Fruit fly (Drosophila melanogaster) whole organism, embryonic: ENCODE results near the gene Fancd2.

ENCODE experiments used
- ATbp ChIP-seq: fragments of 200-800 bp; sonication (Bioruptor generic); optimal IDR thresholded peaks from 2 replicates; lab custom pipeline; 2017; ENCODE audit warnings: missing biosample characterization, mild to moderate bottlenecking, missing genetic modification characterization, missing genetic modification reagents
- Asciz ChIP-seq: fragments of 200-800 bp; sonication (Bioruptor generic); optimal IDR thresholded peaks from 2 replicates; lab custom pipeline; 2017; ENCODE audit warnings: missing biosample characterization, mild to moderate bottlenecking, missing genetic modification characterization, missing genetic modification reagents
- Bdp1 ChIP-seq: fragments of 200-800 bp; sonication (Bioruptor generic); optimal IDR thresholded peaks from 3 replicates; lab custom pipeline; 2016; ENCODE audit warnings: missing biosample characterization, missing genetic modification characterization
- BtbVII ChIP-seq: fragments of 200-800 bp; sonication (Bioruptor generic); optimal IDR thresholded peaks from 3 replicates; lab custom pipeline; 2017; ENCODE audit warnings: missing biosample characterization, mild to moderate bottlenecking, missing genetic modification characterization
- CG12071 ChIP-seq: fragments of 200-800 bp; sonication (Bioruptor generic); optimal IDR thresholded peaks from 3 replicates; lab custom pipeline; 2018; ENCODE audit warnings: missing biosample characterization, mild to moderate bottlenecking, missing genetic modification characterization
- CG13624 ChIP-seq: fragments of 200-800 bp; sonication (Bioruptor generic); optimal IDR thresholded peaks from 2 replicates; lab custom pipeline; 2016; ENCODE audit warnings: missing biosample characterization, missing genetic modification characterization
- CG14050 ChIP-seq: fragments of 200-800 bp; sonication (Bioruptor generic); IDR thresholded peaks from 3 replicates; pipeline ENCODE4 v1.3.6; 2022; ENCODE audit warnings: missing biosample characterization, missing genetic modification characterization
- CG1529 ChIP-seq: fragments of 200-800 bp; sonication (Bioruptor generic); optimal IDR thresholded peaks from 3 replicates; lab custom pipeline; 2018; ENCODE audit warnings: missing biosample characterization, missing genetic modification characterization
- CG17361 ChIP-seq: fragments of 200-800 bp; sonication (Bioruptor generic); IDR thresholded peaks from 3 replicates; pipeline ENCODE4 v1.3.6; 2022; ENCODE audit warnings: missing biosample characterization, missing genetic modification characterization
- CG1832 ChIP-seq: fragments of 200-800 bp; sonication (Bioruptor generic); optimal IDR thresholded peaks from 2 replicates; lab custom pipeline; 2017; ENCODE audit warnings: missing biosample characterization, mild to moderate bottlenecking, missing genetic modification characterization, inconsistent platforms
- CG18764 ChIP-seq: fragments of 200-800 bp; sonication (Bioruptor generic); optimal IDR thresholded peaks from 3 replicates; lab custom pipeline; 2016; ENCODE audit warnings: missing biosample characterization, missing genetic modification characterization
- CG2120 ChIP-seq: fragments of 200-800 bp; sonication (Bioruptor generic); optimal IDR thresholded peaks from 3 replicates; lab custom pipeline; 2016; ENCODE audit warnings: missing biosample characterization, missing genetic modification characterization
- CG2199 ChIP-seq: fragments of 200-800 bp; sonication (Bioruptor generic); IDR thresholded peaks from 3 replicates; pipeline ENCODE4 v1.3.6; 2022; ENCODE audit warnings: missing biosample characterization, missing genetic modification characterization
- CG30020 ChIP-seq: fragments of 200-800 bp; optimal IDR thresholded peaks from 2 replicates; lab custom pipeline; 2019; ENCODE audit warnings: missing biosample characterization, mild to moderate bottlenecking, missing genetic modification characterization, moderate library complexity
- CG32532 ChIP-seq: fragments of 200-800 bp; sonication (Bioruptor generic); IDR thresholded peaks from 2 replicates; pipeline ENCODE4 v1.3.6; 2022; ENCODE audit warnings: missing biosample characterization, missing genetic modification characterization
- CG4282 ChIP-seq: fragments of 200-800 bp; sonication (Bioruptor generic); optimal IDR thresholded peaks from 2 replicates; lab custom pipeline; 2016; ENCODE audit warnings: missing biosample characterization, missing genetic modification characterization
- CG6854 ChIP-seq: fragments of 200-800 bp; sonication (Bioruptor generic); optimal IDR thresholded peaks from 3 replicates; lab custom pipeline; 2017; ENCODE audit warnings: missing biosample characterization, mild to moderate bottlenecking, missing genetic modification characterization
- CG7556 ChIP-seq: fragments of 200-800 bp; sonication (Bioruptor generic); optimal IDR thresholded peaks from 2 replicates; lab custom pipeline; 2017; ENCODE audit warnings: missing biosample characterization, mild to moderate bottlenecking, missing genetic modification characterization
- CG7839 ChIP-seq: fragments of 200-800 bp; sonication (Bioruptor generic); optimal IDR thresholded peaks from 3 replicates; lab custom pipeline; 2018; ENCODE audit warnings: missing biosample characterization, mild to moderate bottlenecking, missing genetic modification characterization, moderate library complexity
- CG7928 ChIP-seq: fragments of 200-800 bp; sonication (Bioruptor generic); optimal IDR thresholded peaks from 2 replicates; lab custom pipeline; 2017; ENCODE audit warnings: missing biosample characterization, mild to moderate bottlenecking, missing genetic modification characterization
- CG9215 ChIP-seq: fragments of 200-800 bp; sonication (Bioruptor generic); IDR thresholded peaks from 2 replicates; pipeline ENCODE4 v1.3.6; 2022; ENCODE audit warnings: missing biosample characterization, missing genetic modification characterization
- CG9932 ChIP-seq: fragments of 200-800 bp; sonication (Bioruptor generic); IDR thresholded peaks from 2 replicates; pipeline ENCODE4 v1.3.6; 2022; ENCODE audit warnings: missing biosample characterization, missing genetic modification characterization
- E2f1 ChIP-seq: fragments of 200-800 bp; sonication (Bioruptor generic); IDR thresholded peaks from 2 replicates; pipeline ENCODE4 v1.3.6; 2022; ENCODE audit warnings: missing biosample characterization, missing genetic modification characterization
- Ets65A ChIP-seq: fragments of 200-800 bp; sonication (Bioruptor generic); peaks from one replicate; lab custom pipeline; 2016; ENCODE audit warnings: missing biosample characterization, missing genetic modification characterization
- GATAe ChIP-seq: fragments of 200-800 bp; sonication (Bioruptor generic); conservative IDR thresholded peaks from 2 replicates; pipeline ENCODE4 v1.3.6; 2022; ENCODE audit warnings: missing biosample characterization, missing genetic modification characterization
- HmgZ ChIP-seq: fragments of 200-800 bp; sonication (Bioruptor generic); optimal IDR thresholded peaks from 2 replicates; lab custom pipeline; 2018; ENCODE audit warnings: missing biosample characterization, mild to moderate bottlenecking, missing genetic modification characterization
- Mrtf ChIP-seq: fragments of 200-800 bp; sonication (Bioruptor generic); IDR thresholded peaks from 3 replicates; pipeline ENCODE4 v1.3.6; 2022; ENCODE audit warnings: missing biosample characterization, missing genetic modification characterization
- NfI ChIP-seq: fragments of 200-800 bp; sonication (Bioruptor generic); optimal IDR thresholded peaks from 3 replicates; lab custom pipeline; 2018; ENCODE audit warnings: missing biosample characterization, mild to moderate bottlenecking, missing genetic modification characterization, moderate library complexity
- Opbp ChIP-seq: fragments of 200-800 bp; sonication (Bioruptor generic); IDR thresholded peaks from 3 replicates; pipeline ENCODE4 v1.3.6; 2022; ENCODE audit warnings: missing biosample characterization, missing genetic modification characterization; ENCODE audit not compliant: partially characterized antibody
- Poxn ChIP-seq: fragments of 200-800 bp; sonication (Bioruptor generic); IDR thresholded peaks from 2 replicates; pipeline ENCODE4 v1.3.6; 2022; ENCODE audit warnings: missing biosample characterization, missing genetic modification characterization
- Taf1 ChIP-seq: fragments of 200-800 bp; sonication (Bioruptor generic); IDR thresholded peaks from 2 replicates; pipeline ENCODE4 v1.3.6; 2022; ENCODE audit warnings: missing biosample characterization, missing genetic modification characterization
- Trl ChIP-seq, 3 experiments: fragments of >200 bp in 2 of 3; fragments of 200-800 bp in 1 of 3; sonication (Bioruptor generic) in 1 of 3; optimal IDR thresholded peaks; 2 replicates in 1 of 3; 3 replicates in 2 of 3; lab custom pipeline; 2016 to 2017; ENCODE audit warnings: missing biosample characterization in 1 of 3, missing genetic modification characterization in 1 of 3
- Usf ChIP-seq: fragments of 200-800 bp; sonication (Bioruptor generic); optimal IDR thresholded peaks from 2 replicates; lab custom pipeline; 2017; ENCODE audit warnings: missing genotype, missing biosample characterization, missing genetic modification characterization
- YL-1 ChIP-seq: fragments of 200-800 bp; sonication (Bioruptor generic); optimal IDR thresholded peaks from 3 replicates; lab custom pipeline; 2017; ENCODE audit warnings: missing biosample characterization, mild to moderate bottlenecking, missing genetic modification characterization
- croc ChIP-seq: fragments of 200-800 bp; sonication (Bioruptor generic); conservative IDR thresholded peaks from 3 replicates; pipeline ENCODE4 v1.3.6; 2022; ENCODE audit warnings: missing biosample characterization, missing genetic modification characterization
- dm ChIP-seq: fragments of 200-800 bp; sonication (Bioruptor generic); optimal IDR thresholded peaks from 3 replicates; lab custom pipeline; 2016; ENCODE audit warnings: missing biosample characterization, missing genetic modification characterization
- esg ChIP-seq: fragments of 200-800 bp; sonication (Bioruptor generic); conservative IDR thresholded peaks from 2 replicates; pipeline ENCODE4 v1.3.6; 2022; ENCODE audit warnings: missing biosample characterization, missing genetic modification characterization
- gce ChIP-seq: fragments of 200-800 bp; sonication (Bioruptor generic); IDR thresholded peaks from 3 replicates; pipeline ENCODE4 v1.3.6; 2022; ENCODE audit warnings: missing biosample characterization, missing genetic modification characterization
- gem ChIP-seq: fragments of 200-800 bp; sonication (Bioruptor generic); optimal IDR thresholded peaks from 2 replicates; lab custom pipeline; 2019; ENCODE audit warnings: missing biosample characterization, mild to moderate bottlenecking, missing genetic modification characterization, moderate library complexity
- gsb ChIP-seq: fragments of 200-800 bp; sonication (Bioruptor generic); IDR thresholded peaks from 2 replicates; pipeline ENCODE4 v1.3.6; 2022; ENCODE audit warnings: missing biosample characterization, missing genetic modification characterization
- jigr1 ChIP-seq: fragments of 200-800 bp; sonication (Bioruptor generic); IDR thresholded peaks from 3 replicates; pipeline ENCODE4 v1.3.6; 2022; ENCODE audit warnings: missing biosample characterization, missing genetic modification characterization
- jing ChIP-seq: fragments of 200-800 bp; sonication (Bioruptor generic); optimal IDR thresholded peaks from 2 replicates; lab custom pipeline; 2018; ENCODE audit warnings: missing biosample characterization, mild to moderate bottlenecking, missing genetic modification characterization
- nerfin-1 ChIP-seq: fragments of 200-800 bp; sonication (Bioruptor generic); optimal IDR thresholded peaks from 3 replicates; lab custom pipeline; 2019; ENCODE audit warnings: missing biosample characterization, mild to moderate bottlenecking, missing genetic modification characterization, moderate library complexity
- schlank ChIP-seq: fragments of 200-800 bp; sonication (Bioruptor generic); optimal IDR thresholded peaks from 2 replicates; lab custom pipeline; 2018; ENCODE audit warnings: missing biosample characterization, mild to moderate bottlenecking, missing genetic modification characterization
- sens-2 ChIP-seq: fragments of 200-800 bp; sonication (Bioruptor generic); IDR thresholded peaks from 2 replicates; pipeline ENCODE4 v1.3.6; 2022; ENCODE audit warnings: missing biosample characterization, missing genetic modification characterization
- shn ChIP-seq: fragments of 200-800 bp; sonication (Bioruptor generic); optimal IDR thresholded peaks from 3 replicates; lab custom pipeline; 2016; ENCODE audit warnings: missing biosample characterization, missing genetic modification characterization
- slbo ChIP-seq: fragments of 200-800 bp; sonication (Bioruptor generic); IDR thresholded peaks from 2 replicates; pipeline ENCODE4 v1.3.6; 2022; ENCODE audit warnings: missing biosample characterization, missing genetic modification characterization
- ssp ChIP-seq: fragments of 200-800 bp; sonication (Bioruptor generic); IDR thresholded peaks from 2 replicates; pipeline ENCODE4 v1.3.6; 2022; ENCODE audit warnings: missing biosample characterization, missing genetic modification characterization
- tin ChIP-seq: fragments of 200-800 bp; sonication (Bioruptor generic); optimal IDR thresholded peaks from 3 replicates; lab custom pipeline; 2016; ENCODE audit warnings: missing biosample characterization, missing genetic modification characterization
- tna ChIP-seq: fragments of 200-800 bp; sonication (Bioruptor generic); IDR thresholded peaks from 2 replicates; pipeline ENCODE4 v1.3.6; 2022; ENCODE audit warnings: missing biosample characterization, missing genetic modification characterization; ENCODE audit not compliant: partially characterized antibody
- tx ChIP-seq: fragments of 200-800 bp; sonication (Bioruptor generic); optimal IDR thresholded peaks from 2 replicates; lab custom pipeline; 2016; ENCODE audit warnings: missing biosample characterization, missing genetic modification characterization

Fancd2 gene

DNA sequence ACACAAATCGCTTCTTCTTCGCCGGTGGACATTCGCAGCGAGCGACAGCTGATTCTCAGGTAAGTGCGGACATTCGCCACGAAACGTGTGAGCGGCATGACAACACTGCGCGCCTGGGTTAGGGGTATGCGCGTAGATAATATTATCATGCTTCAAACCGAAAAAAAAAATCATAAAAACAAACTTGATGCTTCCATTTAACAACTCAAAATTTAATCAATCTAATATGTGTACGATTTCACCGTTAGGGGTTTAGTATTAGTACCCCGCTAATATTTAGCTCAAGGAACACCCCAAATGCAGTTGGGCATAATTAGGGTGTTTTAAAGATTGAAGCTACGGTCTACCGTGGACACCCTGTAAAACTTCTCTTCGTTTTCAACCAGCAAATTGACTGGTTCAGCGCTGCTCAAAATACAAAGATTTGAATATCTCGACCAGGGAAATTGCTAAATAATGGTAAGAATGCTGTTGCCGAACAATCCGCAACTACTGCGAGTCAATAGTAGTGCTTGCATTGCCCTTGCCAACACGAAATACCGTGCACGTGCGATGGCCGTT is 5.9 kb upstream of the Fancd2 start, which contains the start of the genes CG17271 and RpS20 (continued):
- peak; percentile 50 for TF ChIP-seq sens-2 (GFP tag; lab: Robert Waterston, UW)
- peak; percentile 26; the same call in 1 of the 3 replicates for TF ChIP-seq Opbp (GFP tag; lab: Robert Waterston, UW)
- TF ChIP-seq CG30020, result peak; percentile 85
- TF ChIP-seq jing (GFP tag; lab: Kevin White, UChicago), result no peak
- TF ChIP-seq tna (GFP tag; lab: Robert Waterston, UW), result no peak
- peak; percentile 85 for TF ChIP-seq CG7556
- TF ChIP-seq E2f1 (GFP tag; lab: Robert Waterston, UW), result peak; percentile 89
- TF ChIP-seq CG18764, result peak; percentile 87
- peak; percentile 90 for TF ChIP-seq CG17361
- TF ChIP-seq CG2199, result peak; percentile 62
- no peak for TF ChIP-seq CG1832
- peak; percentile 78 for TF ChIP-seq Mrtf (GFP tag; lab: Robert Waterston, UW)
- TF ChIP-seq HmgZ (tag; lab: Kevin White, UChicago), result peak; percentile 96
- TF ChIP-seq Bdp1, result peak; percentile 91
- TF ChIP-seq GATAe (GFP tag; lab: Robert Waterston, UW), result peak; percentile 73
- TF ChIP-seq Poxn (GFP tag; lab: Robert Waterston, UW), result peak; percentile 64
- TF ChIP-seq slbo (GFP tag; lab: Robert Waterston, UW), result peak; percentile 95
- TF ChIP-seq schlank (tag; lab: Kevin White, UChicago), result peak; percentile 43
- peak; percentile 82; the same call in 2 of the 3 replicates for TF ChIP-seq gce (GFP tag; lab: Robert Waterston, UW)
- TF ChIP-seq Asciz (GFP tag; lab: Kevin White, UChicago), result peak; percentile 72
- TF ChIP-seq Trl (optimal IDR thresholded peaks at IDR 0.05; lab: Kevin White, UChicago), result no peak
- TF ChIP-seq Trl (GFP tag; optimal IDR thresholded peaks at IDR 0.05; lab: Kevin White, UChicago), result peak; percentile 97
- peak; percentile 87 for TF ChIP-seq NfI (GFP tag; lab: Kevin White, UChicago)
- peak; percentile 89 for TF ChIP-seq CG9215 (GFP tag; lab: Robert Waterston, UW)
- peak; percentile 96 for TF ChIP-seq CG9932
- peak; percentile 93 for TF ChIP-seq dm (GFP tag; lab: Kevin White, UChicago)
- TF ChIP-seq ssp (GFP tag; lab: Robert Waterston, UW), result peak; percentile 92
- peak; percentile 76 for TF ChIP-seq BtbVII
- TF ChIP-seq YL-1 (GFP tag; lab: Kevin White, UChicago), result peak; percentile 97
- TF ChIP-seq shn (GFP tag; lab: Kevin White, UChicago), result peak; percentile 95
- peak; percentile 86 for TF ChIP-seq CG7839 (tag; lab: Kevin White, UChicago)
- peak; percentile 93 for TF ChIP-seq tin (GFP tag; lab: Kevin White, UChicago)
- TF ChIP-seq esg (GFP tag; lab: Robert Waterston, UW), result peak; percentile 90
- TF ChIP-seq CG1529 (GFP tag; lab: Kevin White, UChicago), result peak; percentile 76
- TF ChIP-seq Usf (GFP tag; lab: Kevin White, UChicago), result peak; percentile 71
- peak; percentile 83 for TF ChIP-seq nerfin-1 (tag; lab: Kevin White, UChicago)
- TF ChIP-seq CG6854 (GFP tag; lab: Kevin White, UChicago), result peak; percentile 66
- TF ChIP-seq Ets65A (GFP tag; lab: Kevin White, UChicago), result peak; percentile 99
- TF ChIP-seq gsb, result peak; percentile 76
- TF ChIP-seq CG13624 (GFP tag; lab: Kevin White, UChicago), result peak; percentile 97
- peak; percentile 95 for TF ChIP-seq tx
- peak; percentile 71 for TF ChIP-seq croc (GFP tag; lab: Robert Waterston, UW)
- TF ChIP-seq CG7928 (GFP tag; lab: Kevin White, UChicago), result peak; percentile 71
- TF ChIP-seq CG32532 (GFP tag; lab: Robert Waterston, UW), result peak; percentile 94
- peak; percentile 93 for TF ChIP-seq CG4282 (GFP tag; lab: Kevin White, UChicago)
- peak; percentile 85 for TF ChIP-seq CG14050
- 0 out of 3 replicates have a peak, but pooled peaks have one; percentile 41 for TF ChIP-seq jigr1 (GFP tag; lab: Robert Waterston, UW)
- peak; percentile 94 for TF ChIP-seq gem (tag; lab: Kevin White, UChicago)
- TF ChIP-seq CG12071, result peak; percentile 79
- peak; percentile 72 for TF ChIP-seq Taf1 (GFP tag; lab: Robert Waterston, UW)
- TF ChIP-seq CG2120 (GFP tag; lab: Kevin White, UChicago), result peak; percentile 97
- peak; percentile 45 for TF ChIP-seq ATbp (GFP tag; lab: Kevin White, UChicago)
